Worm (Caenorhabditis elegans) whole organism, mixed stage, embryonic: Measurements from ENCODE around the gene prx-19.

Experiments used
- M03D4.4 ChIP-seq: sonication (generic microtip); optimal IDR thresholded peaks from 2 replicates; lab custom pipeline; 2017; ENCODE audit warnings: mild to moderate bottlenecking, missing genetic modification characterization, missing compliant biosample characterization
- bed-3 ChIP-seq: fragments of 200-800 bp; sonication (Bioruptor generic); optimal IDR thresholded peaks from 3 replicates; lab custom pipeline; 2018; ENCODE audit warnings: mild to moderate bottlenecking, missing genetic modification characterization, moderate library complexity, missing compliant biosample characterization
- blmp-1 ChIP-seq: fragments of 150-350 bp; optimal IDR thresholded peaks from 2 replicates; lab custom pipeline; 2014; ENCODE audit warnings: missing biosample characterization, missing genetic modification characterization
- ceh-39 ChIP-seq: fragments of 150-350 bp; optimal IDR thresholded peaks from 2 replicates; lab custom pipeline; 2014; ENCODE audit warnings: missing biosample characterization, missing genetic modification characterization
- ceh-43 ChIP-seq: fragments of 200-800 bp; sonication (Bioruptor generic); optimal IDR thresholded peaks from 2 replicates; lab custom pipeline; 2018; ENCODE audit warnings: mild to moderate bottlenecking, missing genetic modification characterization, moderate library complexity, missing compliant biosample characterization
- ceh-83 ChIP-seq: fragments of 200-800 bp; sonication (Bioruptor generic); optimal IDR thresholded peaks from 2 replicates; lab custom pipeline; 2018; ENCODE audit warnings: mild to moderate bottlenecking, missing genetic modification characterization, missing compliant biosample characterization
- ces-1 ChIP-seq: fragments of 150-350 bp; optimal IDR thresholded peaks from 2 replicates; lab custom pipeline; 2014; ENCODE audit warnings: missing biosample characterization, missing genetic modification reagents, missing genetic modification characterization
- cnd-1 ChIP-seq: fragments of 200-800 bp; sonication (Bioruptor generic); optimal IDR thresholded peaks from 2 replicates; lab custom pipeline; 2018; ENCODE audit warnings: mild to moderate bottlenecking, missing genetic modification characterization, missing compliant biosample characterization
- drap-1 ChIP-seq: fragments of 200-800 bp; sonication (Bioruptor generic); optimal IDR thresholded peaks from 3 replicates; lab custom pipeline; 2018; ENCODE audit warnings: mild to moderate bottlenecking, missing genetic modification characterization, missing compliant biosample characterization
- elt-1 ChIP-seq: sonication (generic microtip); optimal IDR thresholded peaks from 2 replicates; lab custom pipeline; 2017; ENCODE audit warnings: missing genetic modification characterization, mild to moderate bottlenecking, missing compliant biosample characterization, antibody characterized with exemption, moderate library complexity, borderline replicate concordance; ENCODE audit not compliant: insufficient read depth
- elt-3 ChIP-seq: fragments of 150-350 bp; optimal IDR thresholded peaks from 2 replicates; lab custom pipeline; 2014; ENCODE audit warnings: missing biosample characterization, missing genetic modification characterization
- flh-1 ChIP-seq: fragments of 200-800 bp; sonication (Bioruptor generic); optimal IDR thresholded peaks from 2 replicates; lab custom pipeline; 2018; ENCODE audit warnings: mild to moderate bottlenecking, missing genetic modification characterization, moderate library complexity, missing compliant biosample characterization
- ham-2 ChIP-seq: fragments of 200-800 bp; sonication (Bioruptor generic); optimal IDR thresholded peaks from 2 replicates; lab custom pipeline; 2018; ENCODE audit warnings: mild to moderate bottlenecking, missing genetic modification characterization, missing compliant biosample characterization
- hlh-1 ChIP-seq: fragments of 150-350 bp; optimal IDR thresholded peaks from 2 replicates; lab custom pipeline; 2014; ENCODE audit warnings: missing biosample characterization, missing genetic modification reagents, missing genetic modification characterization
- lin-13 ChIP-seq: fragments of 150-350 bp; optimal IDR thresholded peaks from 2 replicates; lab custom pipeline; 2014; ENCODE audit warnings: missing biosample characterization, missing genetic modification characterization
- lin-32 ChIP-seq: fragments of 200-800 bp; sonication (Bioruptor generic); optimal IDR thresholded peaks from 2 replicates; lab custom pipeline; 2018; ENCODE audit warnings: mild to moderate bottlenecking, missing genetic modification characterization, missing compliant biosample characterization
- lsy-2 ChIP-seq: fragments of 150-350 bp; optimal IDR thresholded peaks from 2 replicates; lab custom pipeline; 2014; ENCODE audit warnings: missing biosample characterization, missing genetic modification characterization
- mab-5 ChIP-seq: fragments of 150-350 bp; optimal IDR thresholded peaks from 2 replicates; lab custom pipeline; 2014; ENCODE audit warnings: missing biosample characterization, missing genetic modification characterization
- mep-1 ChIP-seq: fragments of 150-350 bp; optimal IDR thresholded peaks from 2 replicates; lab custom pipeline; 2017; ENCODE audit warnings: missing biosample characterization, missing genetic modification reagents, missing genetic modification characterization, inconsistent platforms
- mls-2 ChIP-seq: sonication (generic microtip); optimal IDR thresholded peaks from 2 replicates; lab custom pipeline; 2016; ENCODE audit warnings: mild to moderate bottlenecking, missing genetic modification characterization, moderate library complexity, missing compliant biosample characterization
- nhr-12 ChIP-seq: fragments of 150-350 bp; optimal IDR thresholded peaks from 2 replicates; lab custom pipeline; 2014; ENCODE audit warnings: missing biosample characterization, missing genetic modification characterization
- nhr-2 ChIP-seq: fragments of 150-350 bp; optimal IDR thresholded peaks from 2 replicates; lab custom pipeline; 2014; ENCODE audit warnings: missing biosample characterization, missing genetic modification characterization
- nhr-237 ChIP-seq: fragments of 150-350 bp; optimal IDR thresholded peaks from 2 replicates; lab custom pipeline; 2014; ENCODE audit warnings: missing biosample characterization, missing genetic modification characterization
- nhr-28 ChIP-seq: fragments of 150-350 bp; optimal IDR thresholded peaks from 2 replicates; lab custom pipeline; 2014; ENCODE audit warnings: missing biosample characterization, missing genetic modification characterization
- nhr-76 ChIP-seq: sonication (generic microtip); optimal IDR thresholded peaks from 2 replicates; lab custom pipeline; 2017; ENCODE audit warnings: missing biosample characterization, missing genetic modification characterization
- pha-4 ChIP-seq: fragments of 150-350 bp; optimal IDR thresholded peaks from 2 replicates; lab custom pipeline; 2018; ENCODE audit warnings: missing biosample characterization, missing genetic modification reagents, missing genetic modification characterization
- sem-2 ChIP-seq: fragments of 200-800 bp; sonication (Bioruptor generic); optimal IDR thresholded peaks from 2 replicates; lab custom pipeline; 2018; ENCODE audit warnings: mild to moderate bottlenecking, missing genetic modification characterization, missing compliant biosample characterization
- snpc-4 ChIP-seq: fragments of 150-350 bp; optimal IDR thresholded peaks from 2 replicates; lab custom pipeline; 2014; ENCODE audit warnings: missing biosample characterization, missing genetic modification characterization
- sptf-1 ChIP-seq: sonication (generic microtip); optimal IDR thresholded peaks from 2 replicates; lab custom pipeline; 2017; ENCODE audit warnings: mild to moderate bottlenecking, missing genetic modification characterization, moderate library complexity, missing compliant biosample characterization
- tbx-8 ChIP-seq: fragments of 200-800 bp; sonication (Bioruptor generic); optimal IDR thresholded peaks from 2 replicates; lab custom pipeline; 2018; ENCODE audit warnings: mild to moderate bottlenecking, missing genetic modification characterization, moderate library complexity, missing compliant biosample characterization
- unc-120 ChIP-seq: sonication (generic microtip); optimal IDR thresholded peaks from 2 replicates; lab custom pipeline; 2017; ENCODE audit warnings: missing genetic modification characterization, missing compliant biosample characterization; ENCODE audit not compliant: poor library complexity, severe bottlenecking
- unc-39 ChIP-seq: fragments of 150-350 bp; optimal IDR thresholded peaks from 2 replicates; lab custom pipeline; 2014; ENCODE audit warnings: missing biosample characterization, missing genetic modification characterization
- unc-62 ChIP-seq: fragments of 150-350 bp; optimal IDR thresholded peaks from 2 replicates; lab custom pipeline; 2014; ENCODE audit warnings: missing biosample characterization, missing genetic modification reagents, missing genetic modification characterization
- zip-8 ChIP-seq: fragments of 150-350 bp; optimal IDR thresholded peaks from 2 replicates; lab custom pipeline; 2014; ENCODE audit warnings: missing biosample characterization, missing genetic modification characterization
- ztf-11 ChIP-seq: fragments of 150-350 bp; optimal IDR thresholded peaks from 2 replicates; lab custom pipeline; 2014; ENCODE audit warnings: missing biosample characterization, missing genetic modification characterization

prx-19 gene

ce11 chrIII:8805815-8806214 is 3.3 kb downstream of the prx-19 start:
- TF ChIP-seq sem-2 (GFP tag; lab: Kevin White, UChicago): no peak
- TF ChIP-seq nhr-237 (tag; lab: Kevin White, UChicago): no peak
- no peak for TF ChIP-seq ceh-39 (tag; lab: Kevin White, UChicago)
- no peak for TF ChIP-seq unc-62
- TF ChIP-seq lsy-2 (tag; lab: Kevin White, UChicago): no peak
- TF ChIP-seq ceh-83 (GFP tag; lab: Kevin White, UChicago): peak; percentile 43
- TF ChIP-seq elt-1: no peak
- no peak for TF ChIP-seq bed-3 (GFP tag; lab: Kevin White, UChicago)

ce11 chrIII:8801864-8802818 is 7.0 kb downstream of the prx-19 start:
- TF ChIP-seq nhr-76 (tag; lab: Kevin White, UChicago) (no peak), ceh-83 (GFP tag; lab: Kevin White, UChicago) (no peak), M03D4.4 (tag; lab: Kevin White, UChicago) (peak; percentile 55), elt-1 (peak; percentile 25), unc-120 (tag; lab: Kevin White, UChicago) (peak; percentile 97), elt-3 (tag; lab: Kevin White, UChicago) (peak; percentile 93), bed-3 (GFP tag; lab: Kevin White, UChicago) (peak; percentile 48), ceh-43 (peak; percentile 47), ceh-39 (tag; lab: Kevin White, UChicago) (peak; percentile 93), mep-1 (tag; lab: Kevin White, UChicago) (peak; percentile 98), flh-1 (GFP tag; lab: Kevin White, UChicago) (no peak), nhr-2 (tag; lab: Kevin White, UChicago) (peak; percentile 97), sem-2 (GFP tag; lab: Kevin White, UChicago) (no peak), blmp-1 (tag; lab: Kevin White, UChicago) (no peak), tbx-8 (peak; percentile 65), drap-1 (GFP tag; lab: Kevin White, UChicago) (peak; percentile 86), nhr-28 (tag; lab: Kevin White, UChicago) (peak; percentile 11), nhr-12 (tag; lab: Kevin White, UChicago) (no peak), ztf-11 (tag; lab: Kevin White, UChicago) (peak; percentile 89), lin-13 (tag; lab: Kevin White, UChicago) (no peak), ces-1 (GFP tag; lab: Kevin White, UChicago) (peak; percentile 96), hlh-1 (tag; lab: Kevin White, UChicago) (peak; percentile 97), mab-5 (peak; percentile 74), mls-2 (tag; lab: Kevin White, UChicago) (peak; percentile 86), sptf-1 (tag; lab: Kevin White, UChicago) (peak; percentile 63), cnd-1 (peak; percentile 69), unc-62 (peak; percentile 99), lsy-2 (tag; lab: Kevin White, UChicago) (peak; percentile 85), lin-32 (GFP tag; lab: Kevin White, UChicago) (peak; percentile 31), ham-2 (GFP tag; lab: Kevin White, UChicago) (peak; percentile 99), pha-4 (tag; lab: Kevin White, UChicago) (peak; percentile 89), nhr-237 (tag; lab: Kevin White, UChicago) (peak; percentile 97), zip-8 (peak; percentile 39), snpc-4 (tag; lab: Kevin White, UChicago) (no peak), unc-39 (peak; percentile 57)

- peak; percentile 31 for TF ChIP-seq blmp-1 (tag; lab: Kevin White, UChicago)
- no peak for TF ChIP-seq mls-2 (tag; lab: Kevin White, UChicago)
These were observed 7.7 kb downstream of the prx-19 start for ce11 chrIII:8801352-8801863.
